Worm (Caenorhabditis elegans) whole organism, young adult: Measurements from ENCODE around the gene fis-1.

ENCODE experiments used
- F33H1.4 ChIP-seq: fragments of 200-800 bp; sonication (Bioruptor generic); IDR thresholded peaks from 2 replicates; pipeline ENCODE4 v1.3.6; 2022; ENCODE audit warnings: missing genetic modification reagents, missing genetic modification characterization, missing compliant biosample characterization
- him-1 ChIP-seq: sonication (generic microtip); optimal IDR thresholded peaks from 2 replicates; lab custom pipeline; 2016; ENCODE audit warnings: missing genotype, missing genetic modification reagents, missing genetic modification characterization, missing compliant biosample characterization
- mcd-1 ChIP-seq: fragments of 200-800 bp; sonication (Bioruptor generic); IDR thresholded peaks from 2 replicates; pipeline ENCODE4 v1.3.6; 2022; ENCODE audit warnings: missing genetic modification reagents, missing genetic modification characterization, missing compliant biosample characterization
- sea-2 ChIP-seq: fragments of 200-800 bp; sonication (Bioruptor generic); IDR thresholded peaks from 2 replicates; pipeline ENCODE4 v1.3.6; 2022; ENCODE audit warnings: missing genetic modification characterization, missing compliant biosample characterization

DNA sequence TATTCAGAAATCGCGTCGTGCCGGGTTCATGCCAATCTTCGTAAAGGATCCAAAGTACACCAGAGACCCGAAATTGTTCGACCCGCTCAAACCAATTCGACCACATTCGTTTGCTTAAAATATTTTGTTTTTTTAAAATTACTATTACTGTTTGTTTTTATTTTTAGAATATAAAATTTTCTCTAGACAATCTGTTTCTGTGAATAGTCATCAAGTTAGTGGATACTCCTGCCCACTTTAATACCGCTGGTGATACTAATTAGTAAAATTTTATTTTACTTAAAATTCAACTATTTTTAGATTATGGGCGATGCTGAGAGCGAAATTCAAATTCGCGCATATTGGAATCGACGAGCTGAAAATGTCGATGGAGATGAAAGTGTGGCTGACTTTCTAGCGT lies 18.4 kb upstream of the fis-1 start, which contains the start of gene T14B4.1:
- no peak for TF ChIP-seq sea-2 (GFP tag; lab: Robert Waterston, UW)
- TF ChIP-seq mcd-1 (GFP tag; lab: Robert Waterston, UW) = no peak
- TF ChIP-seq him-1 (tag; lab: Kevin White, UChicago) = no peak
- TF ChIP-seq F33H1.4 (GFP tag; lab: Robert Waterston, UW) = no peak
